Worm (Caenorhabditis elegans) whole organism, L4/young adult: ENCODE measurements around the gene cnd-1.

ENCODE experiments used
- dao-5 ChIP-seq: sonication (generic microtip); optimal IDR thresholded peaks from 2 replicates; lab custom pipeline; 2016; ENCODE audit warnings: missing genotype, missing genetic modification characterization, moderate library complexity, missing compliant biosample characterization
- him-1 ChIP-seq: sonication (generic microtip); optimal IDR thresholded peaks from 2 replicates; lab custom pipeline; 2016; ENCODE audit warnings: missing genotype, missing genetic modification reagents, missing genetic modification characterization, missing compliant biosample characterization

- TF ChIP-seq him-1 (no peak), dao-5 (no peak)
Observed at ce11 chrIII:5287877-5288276, 43.4 kb upstream of the cnd-1 start, which contains the start of gene T15B12.1.
